Fruit fly (Drosophila melanogaster) whole organism, embryonic: Measurements from ENCODE around the gene MEP-1.
A peak's percentile ranks its signal among the peaks of the same experiment; 100 is the strongest.

Experiments used
- CG1024 ChIP-seq: fragments of 200-800 bp; sonication (Bioruptor generic); IDR thresholded peaks from 2 replicates; pipeline ENCODE4 v1.3.6; 2022; ENCODE audit warnings: missing biosample characterization, missing genetic modification characterization
- CG10321 ChIP-seq: fragments of 200-800 bp; sonication (Bioruptor generic); IDR thresholded peaks from 2 replicates; pipeline ENCODE4 v1.3.6; 2022; ENCODE audit warnings: missing biosample characterization, missing genetic modification characterization
- CG10654 ChIP-seq: fragments of 200-800 bp; sonication (Bioruptor generic); optimal IDR thresholded peaks from 2 replicates; lab custom pipeline; 2016; ENCODE audit warnings: missing biosample characterization, missing genetic modification characterization
- CG10979 ChIP-seq: fragments of 200-800 bp; sonication (Bioruptor generic); optimal IDR thresholded peaks from 2 replicates; lab custom pipeline; 2018; ENCODE audit warnings: missing biosample characterization, mild to moderate bottlenecking, missing genetic modification characterization, moderate library complexity
- CG11093 ChIP-seq: fragments of 200-800 bp; sonication (Bioruptor generic); IDR thresholded peaks from 3 replicates; pipeline ENCODE4 v1.3.6; 2022; ENCODE audit warnings: missing biosample characterization, missing genetic modification characterization
- CG12071 ChIP-seq: fragments of 200-800 bp; sonication (Bioruptor generic); optimal IDR thresholded peaks from 3 replicates; lab custom pipeline; 2018; ENCODE audit warnings: missing biosample characterization, mild to moderate bottlenecking, missing genetic modification characterization
- CG14441 ChIP-seq: fragments of 200-800 bp; sonication (Bioruptor generic); IDR thresholded peaks from 2 replicates; pipeline ENCODE4 v1.3.6; 2022; ENCODE audit warnings: missing biosample characterization, missing genetic modification characterization
- CG16813 ChIP-seq: fragments of 200-800 bp; sonication (Bioruptor generic); IDR thresholded peaks from 3 replicates; pipeline ENCODE4 v1.3.6; 2022; ENCODE audit warnings: missing biosample characterization, missing genetic modification characterization; ENCODE audit not compliant: partially characterized antibody
- CG16863 ChIP-seq: fragments of 200-800 bp; sonication (Bioruptor generic); optimal IDR thresholded peaks from 3 replicates; lab custom pipeline; 2016; ENCODE audit warnings: missing biosample characterization, missing genetic modification characterization
- CG18011 ChIP-seq: fragments of 200-800 bp; sonication (Bioruptor generic); optimal IDR thresholded peaks from 2 replicates; lab custom pipeline; 2017; ENCODE audit warnings: missing biosample characterization, missing genetic modification characterization, mild to moderate bottlenecking, moderate library complexity, missing genotype
- CG18262 ChIP-seq: fragments of 200-800 bp; optimal IDR thresholded peaks from 3 replicates; lab custom pipeline; 2019; ENCODE audit warnings: missing biosample characterization, mild to moderate bottlenecking, missing genetic modification characterization, moderate library complexity
- CG32532 ChIP-seq: fragments of 200-800 bp; sonication (Bioruptor generic); IDR thresholded peaks from 2 replicates; pipeline ENCODE4 v1.3.6; 2022; ENCODE audit warnings: missing biosample characterization, missing genetic modification characterization
- CG4820 ChIP-seq: fragments of 200-800 bp; sonication (Bioruptor generic); optimal IDR thresholded peaks from 3 replicates; lab custom pipeline; 2016; ENCODE audit warnings: missing biosample characterization, missing genetic modification characterization
- CG5953 ChIP-seq: fragments of 200-800 bp; sonication (Bioruptor generic); IDR thresholded peaks from 2 replicates; pipeline ENCODE4 v1.3.6; 2022; ENCODE audit warnings: missing biosample characterization, missing genetic modification characterization
- CG6791 ChIP-seq: fragments of 200-800 bp; sonication (Bioruptor generic); IDR thresholded peaks from 3 replicates; pipeline ENCODE4 v1.3.6; 2022; ENCODE audit warnings: missing biosample characterization, missing genetic modification characterization; ENCODE audit not compliant: partially characterized antibody
- CG6813 ChIP-seq: fragments of 200-800 bp; sonication (Bioruptor generic); optimal IDR thresholded peaks from 2 replicates; lab custom pipeline; 2017; ENCODE audit warnings: missing biosample characterization, missing genetic modification characterization, mild to moderate bottlenecking, moderate library complexity, missing genetic modification reagents
- CG9437 ChIP-seq: fragments of 200-800 bp; sonication (Bioruptor generic); optimal IDR thresholded peaks from 2 replicates; lab custom pipeline; 2018; ENCODE audit warnings: missing biosample characterization, mild to moderate bottlenecking, missing genetic modification characterization
- CG9727 ChIP-seq: fragments of 200-800 bp; sonication (Bioruptor generic); optimal IDR thresholded peaks from 3 replicates; lab custom pipeline; 2017; ENCODE audit warnings: missing biosample characterization, mild to moderate bottlenecking, missing genetic modification characterization
- Camta ChIP-seq: fragments of 200-800 bp; sonication (Bioruptor generic); optimal IDR thresholded peaks from 2 replicates; lab custom pipeline; 2016; ENCODE audit warnings: missing biosample characterization, missing genetic modification characterization
- Deaf1 ChIP-seq: fragments of 200-800 bp; optimal IDR thresholded peaks from 3 replicates; lab custom pipeline; 2019; ENCODE audit warnings: missing biosample characterization, mild to moderate bottlenecking, missing genetic modification characterization, moderate library complexity
- Dp ChIP-seq: fragments of 200-800 bp; sonication (Bioruptor generic); optimal IDR thresholded peaks from 2 replicates; lab custom pipeline; 2018; ENCODE audit warnings: missing biosample characterization, mild to moderate bottlenecking, missing genetic modification characterization, moderate library complexity
- Myb ChIP-seq: fragments of 200-800 bp; sonication (Bioruptor generic); optimal IDR thresholded peaks from 2 replicates; lab custom pipeline; 2016; ENCODE audit warnings: missing biosample characterization, missing genetic modification characterization
- Nf-YA ChIP-seq: fragments of 200-800 bp; sonication (Bioruptor generic); IDR thresholded peaks from 2 replicates; pipeline ENCODE4 v1.3.6; 2022; ENCODE audit warnings: missing biosample characterization, missing genetic modification characterization
- Nf-YC ChIP-seq: fragments of 200-800 bp; optimal IDR thresholded peaks from 3 replicates; lab custom pipeline; 2019; ENCODE audit warnings: missing biosample characterization, mild to moderate bottlenecking, missing genetic modification characterization, moderate library complexity
- Oaz ChIP-seq: fragments of 200-800 bp; sonication (Bioruptor generic); IDR thresholded peaks from 2 replicates; pipeline ENCODE4 v1.3.6; 2022; ENCODE audit warnings: missing biosample characterization, missing genetic modification characterization
- Scr ChIP-seq: fragments of 200-800 bp; sonication (Bioruptor generic); IDR thresholded peaks from 2 replicates; pipeline ENCODE4 v1.3.6; 2022; ENCODE audit warnings: missing biosample characterization, missing genetic modification characterization; ENCODE audit not compliant: partially characterized antibody
- Side ChIP-seq: fragments of 200-800 bp; sonication (Bioruptor generic); optimal IDR thresholded peaks from 2 replicates; lab custom pipeline; 2016; ENCODE audit warnings: missing biosample characterization, missing genetic modification characterization
- Usf ChIP-seq: fragments of 200-800 bp; sonication (Bioruptor generic); optimal IDR thresholded peaks from 2 replicates; lab custom pipeline; 2017; ENCODE audit warnings: missing genotype, missing biosample characterization, missing genetic modification characterization
- ab ChIP-seq: fragments of 200-800 bp; sonication (Bioruptor generic); optimal IDR thresholded peaks from 2 replicates; lab custom pipeline; 2016; ENCODE audit warnings: missing biosample characterization, missing genetic modification characterization
- croc ChIP-seq: fragments of 200-800 bp; sonication (Bioruptor generic); conservative IDR thresholded peaks from 3 replicates; pipeline ENCODE4 v1.3.6; 2022; ENCODE audit warnings: missing biosample characterization, missing genetic modification characterization
- esg ChIP-seq: fragments of 200-800 bp; sonication (Bioruptor generic); conservative IDR thresholded peaks from 2 replicates; pipeline ENCODE4 v1.3.6; 2022; ENCODE audit warnings: missing biosample characterization, missing genetic modification characterization
- ewg ChIP-seq: fragments of 200-800 bp; sonication (Bioruptor generic); optimal IDR thresholded peaks from 3 replicates; lab custom pipeline; 2017; ENCODE audit warnings: mild to moderate bottlenecking, missing biosample characterization, missing genetic modification reagents, missing genetic modification characterization
- gfzf ChIP-seq: fragments of 200-800 bp; sonication (Bioruptor generic); optimal IDR thresholded peaks from 2 replicates; lab custom pipeline; 2016; ENCODE audit warnings: missing biosample characterization, mild to moderate bottlenecking, missing genetic modification characterization, moderate library complexity
- grn ChIP-seq: fragments of 200-800 bp; sonication (Bioruptor generic); optimal IDR thresholded peaks from 3 replicates; lab custom pipeline; 2017; ENCODE audit warnings: missing biosample characterization, missing genetic modification characterization
- gt ChIP-seq: fragments of 200-800 bp; sonication (Bioruptor generic); IDR thresholded peaks from 2 replicates; pipeline ENCODE4 v1.3.6; 2022; ENCODE audit warnings: missing biosample characterization, missing genetic modification characterization
- inv ChIP-seq: fragments of 200-800 bp; sonication (Bioruptor generic); IDR thresholded peaks from 2 replicates; pipeline ENCODE4 v1.3.6; 2022; ENCODE audit warnings: missing biosample characterization, missing genetic modification characterization; ENCODE audit not compliant: partially characterized antibody
- lbe ChIP-seq: fragments of 200-800 bp; sonication (Bioruptor generic); optimal IDR thresholded peaks from 2 replicates; lab custom pipeline; 2016; ENCODE audit warnings: missing biosample characterization, mild to moderate bottlenecking, missing genetic modification characterization
- lilli ChIP-seq: fragments of 200-800 bp; sonication (Bioruptor generic); optimal IDR thresholded peaks from 3 replicates; lab custom pipeline; 2016; ENCODE audit warnings: missing biosample characterization, missing genetic modification characterization
- nerfin-1 ChIP-seq: fragments of 200-800 bp; sonication (Bioruptor generic); optimal IDR thresholded peaks from 3 replicates; lab custom pipeline; 2019; ENCODE audit warnings: missing biosample characterization, mild to moderate bottlenecking, missing genetic modification characterization, moderate library complexity
- odd ChIP-seq: fragments of 200-800 bp; sonication (Bioruptor generic); optimal IDR thresholded peaks from 2 replicates; lab custom pipeline; 2017; ENCODE audit warnings: missing biosample characterization, mild to moderate bottlenecking, missing genetic modification characterization
- phol ChIP-seq: fragments of 200-800 bp; sonication (Bioruptor generic); optimal IDR thresholded peaks from 3 replicates; lab custom pipeline; 2018; ENCODE audit warnings: missing biosample characterization, mild to moderate bottlenecking, missing genetic modification characterization, moderate library complexity
- pzg ChIP-seq: fragments of 200-800 bp; sonication (Bioruptor generic); optimal IDR thresholded peaks from 3 replicates; lab custom pipeline; 2018; ENCODE audit warnings: missing biosample characterization, mild to moderate bottlenecking, missing genetic modification characterization, moderate library complexity
- rib ChIP-seq: fragments of 200-800 bp; sonication (Bioruptor generic); IDR thresholded peaks from 2 replicates; pipeline ENCODE4 v1.3.6; 2022; ENCODE audit warnings: missing biosample characterization, missing genetic modification characterization
- scrt ChIP-seq: fragments of 200-800 bp; sonication (Bioruptor generic); optimal IDR thresholded peaks from 2 replicates; lab custom pipeline; 2018; ENCODE audit warnings: missing biosample characterization, mild to moderate bottlenecking, missing genetic modification characterization, moderate library complexity
- slou ChIP-seq: fragments of 200-800 bp; sonication (Bioruptor generic); optimal IDR thresholded peaks from 3 replicates; lab custom pipeline; 2016; ENCODE audit warnings: missing biosample characterization, missing genetic modification characterization
- tna ChIP-seq: fragments of 200-800 bp; sonication (Bioruptor generic); IDR thresholded peaks from 2 replicates; pipeline ENCODE4 v1.3.6; 2022; ENCODE audit warnings: missing biosample characterization, missing genetic modification characterization; ENCODE audit not compliant: partially characterized antibody
- unc-4 ChIP-seq: fragments of 200-800 bp; sonication (Bioruptor generic); IDR thresholded peaks from 2 replicates; pipeline ENCODE4 v1.3.6; 2022; ENCODE audit warnings: missing biosample characterization, missing genetic modification characterization; ENCODE audit not compliant: partially characterized antibody
- zen2 ChIP-seq: fragments of 200-800 bp; sonication (Bioruptor generic); IDR thresholded peaks from 3 replicates; pipeline ENCODE4 v1.3.6; 2022; ENCODE audit warnings: missing biosample characterization, missing genetic modification characterization; ENCODE audit not compliant: partially characterized antibody

Gene MEP-1

DNA sequence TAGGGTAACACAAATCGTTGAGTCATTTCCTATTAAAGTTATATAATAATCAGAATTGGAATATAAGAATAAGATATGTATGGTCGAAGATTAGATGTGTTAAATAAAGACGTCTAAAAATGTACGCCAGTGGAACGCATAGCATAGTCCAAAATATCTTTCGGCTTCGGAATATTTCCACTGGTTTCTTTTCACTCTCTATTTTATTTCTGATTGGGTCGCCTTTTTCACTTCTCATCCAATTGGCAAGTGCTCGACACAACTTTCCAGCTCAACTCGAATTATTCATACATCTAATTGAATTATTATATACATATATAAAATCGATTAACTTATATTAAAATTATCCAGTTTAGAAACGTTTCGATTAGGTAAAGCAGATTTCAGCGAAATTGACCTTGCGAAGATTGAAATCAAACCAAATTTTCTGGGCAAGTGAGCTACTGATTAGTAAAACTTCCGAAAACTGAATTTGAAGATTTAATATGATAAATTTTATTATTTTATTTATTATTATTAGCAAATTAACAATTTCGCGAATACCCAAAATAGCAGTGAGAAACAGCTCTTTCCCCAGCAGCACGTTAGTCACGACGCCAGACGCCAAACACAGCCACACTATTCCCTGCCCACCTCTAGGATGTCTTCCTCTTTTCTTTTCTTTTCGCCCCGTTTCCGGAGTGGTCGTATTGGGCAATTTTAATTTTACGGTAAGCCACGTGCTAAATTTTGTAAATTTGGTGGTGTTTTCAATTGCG is 44.5 kb upstream of the MEP-1 start, which contains the start of gene RpL8 (continued):
- TF ChIP-seq Oaz (GFP tag; lab: Robert Waterston, UW) (peak; percentile 71), CG10979 (tag; lab: Kevin White, UChicago) (peak; percentile 56), gfzf (GFP tag; lab: Kevin White, UChicago) (peak; percentile 62), Dp (GFP tag; lab: Kevin White, UChicago) (no peak), odd (GFP tag; lab: Kevin White, UChicago) (peak; percentile 91), CG16813 (GFP tag; lab: Robert Waterston, UW) (peak; percentile 78), CG18011 (GFP tag; lab: Kevin White, UChicago) (peak; percentile 71), lilli (GFP tag; lab: Kevin White, UChicago) (peak; percentile 74), inv (GFP tag; lab: Robert Waterston, UW) (peak; percentile 64), lbe (GFP tag; lab: Kevin White, UChicago) (peak; percentile 20), ab (GFP tag; lab: Kevin White, UChicago) (no peak), CG1024 (peak; percentile 88), CG6791 (GFP tag; lab: Robert Waterston, UW) (peak; percentile 70), CG11093 (GFP tag; lab: Robert Waterston, UW) (peak; percentile 54; the same call in 1 of the 3 replicates), Camta (GFP tag; lab: Kevin White, UChicago) (peak; percentile 68), croc (GFP tag; lab: Robert Waterston, UW) (peak; percentile 45; the same call in 2 of the 3 replicates), CG10654 (GFP tag; lab: Kevin White, UChicago) (peak; percentile 65), gt (GFP tag; lab: Robert Waterston, UW) (peak; percentile 29; the same call in 1 of the 2 replicates), phol (tag; lab: Kevin White, UChicago) (peak; percentile 76), CG32532 (peak; percentile 89), CG16863 (GFP tag; lab: Kevin White, UChicago) (peak; percentile 67), nerfin-1 (peak; percentile 50), Usf (peak; percentile 53), CG6813 (peak; percentile 92), Myb (GFP tag; lab: Kevin White, UChicago) (peak; percentile 51), CG9437 (GFP tag; lab: Kevin White, UChicago) (peak; percentile 73), scrt (GFP tag; lab: Kevin White, UChicago) (peak; percentile 83), unc-4 (GFP tag; lab: Robert Waterston, UW) (peak; percentile 53), rib (peak; percentile 42; the same call in 1 of the 2 replicates), grn (GFP tag; lab: Kevin White, UChicago) (peak; percentile 43), CG12071 (GFP tag; lab: Kevin White, UChicago) (peak; percentile 94), Side (peak; percentile 85), CG10321 (peak; percentile 63), Deaf1 (tag; lab: Kevin White, UChicago) (peak; percentile 27), Nf-YA (GFP tag; lab: Robert Waterston, UW) (peak; percentile 70), ewg (GFP tag; lab: Kevin White, UChicago) (peak; percentile 72), Scr (GFP tag; lab: Robert Waterston, UW) (peak; percentile 66), tna (GFP tag; lab: Robert Waterston, UW) (peak; percentile 48; the same call in 1 of the 2 replicates), CG18262 (tag; lab: Kevin White, UChicago) (peak; percentile 59), CG4820 (GFP tag; lab: Kevin White, UChicago) (peak; percentile 50), Nf-YC (peak; percentile 54), CG5953 (GFP tag; lab: Robert Waterston, UW) (peak; percentile 90), zen2 (no peak), CG14441 (GFP tag; lab: Robert Waterston, UW) (peak; percentile 78), pzg (GFP tag; lab: Kevin White, UChicago) (peak; percentile 75), esg (GFP tag; lab: Robert Waterston, UW) (peak; percentile 69), slou (GFP tag; lab: Kevin White, UChicago) (peak; percentile 61), CG9727 (peak; percentile 86)
